Worm (Caenorhabditis elegans) whole organism, L4 larva: ENCODE measurements around the gene gipc-1.

Experiments
- ceh-62 ChIP-seq: sonication (generic microtip); optimal IDR thresholded peaks from 2 replicates; lab custom pipeline; 2017; ENCODE audit warnings: missing biosample characterization, missing genetic modification characterization
- fos-1 ChIP-seq: fragments of 150-350 bp; optimal IDR thresholded peaks from 2 replicates; lab custom pipeline; 2014; ENCODE audit warnings: missing biosample characterization, missing genetic modification characterization
- lin-15B ChIP-seq: fragments of 150-350 bp; sonication (generic microtip); optimal IDR thresholded peaks from 3 replicates; lab custom pipeline; 2014; ENCODE audit warnings: missing biosample characterization, missing genetic modification characterization
- madf-9 ChIP-seq: fragments of 200-800 bp; sonication (Bioruptor generic); conservative IDR thresholded peaks from 2 replicates; pipeline ENCODE4 v1.3.6; 2022; ENCODE audit warnings: missing genetic modification reagents, missing genetic modification characterization, missing compliant biosample characterization
- nhr-11 ChIP-seq: fragments of 150-350 bp; optimal IDR thresholded peaks from 2 replicates; lab custom pipeline; 2014; ENCODE audit warnings: missing biosample characterization, missing genetic modification characterization

DNA sequence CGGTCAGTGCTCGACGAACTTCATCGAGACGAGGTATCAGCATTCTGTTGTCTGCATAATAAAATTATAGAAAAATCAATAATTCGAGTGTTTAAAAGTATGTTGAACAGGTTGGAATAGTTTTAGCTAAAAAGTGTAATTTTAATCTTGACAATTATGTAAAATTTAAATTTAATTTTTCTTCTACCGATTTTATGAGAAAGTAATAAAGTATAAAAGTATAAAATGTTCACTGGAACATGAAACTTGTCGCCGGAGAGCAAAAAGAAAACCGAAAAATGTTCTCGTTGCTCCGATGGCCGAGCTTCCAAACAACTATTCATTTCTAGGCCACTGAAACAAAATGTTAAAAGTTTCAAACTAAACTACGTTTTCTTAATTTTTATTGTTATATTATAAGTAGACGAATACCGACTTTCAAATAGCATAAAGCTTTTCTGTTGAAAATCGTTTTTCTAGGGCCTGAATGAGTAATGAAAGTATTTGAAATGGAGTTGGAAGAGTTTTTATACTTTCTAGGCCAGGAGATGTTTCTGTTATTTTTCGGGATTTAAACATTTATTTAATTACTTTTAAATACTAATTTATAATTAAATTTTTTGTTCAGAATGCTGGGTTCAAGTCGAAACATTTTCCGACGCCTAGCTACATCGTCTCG is 8.7 kb upstream of the gipc-1 start, which contains the start of the genes C35D10.10 and C35D10.5:
- TF ChIP-seq fos-1 (tag; lab: Kevin White, UChicago) (no peak), lin-15B (tag; lab: Kevin White, UChicago) (no peak), madf-9 (GFP tag; lab: Robert Waterston, UW) (no peak), ceh-62 (tag; lab: Kevin White, UChicago) (no peak), nhr-11 (tag; lab: Kevin White, UChicago) (no peak)
